Worm (Caenorhabditis elegans) whole organism, mixed stage, embryonic: ENCODE data around the gene T01H3.2.

Experiments used
- hlh-1 ChIP-seq: fragments of 150-350 bp; optimal IDR thresholded peaks from 2 replicates; lab custom pipeline; 2014; ENCODE audit warnings: missing biosample characterization, missing genetic modification reagents, missing genetic modification characterization
- unc-62 ChIP-seq: fragments of 150-350 bp; optimal IDR thresholded peaks from 2 replicates; lab custom pipeline; 2014; ENCODE audit warnings: missing biosample characterization, missing genetic modification reagents, missing genetic modification characterization

ce11 chrII:7895190-7895589 is 17.4 kb upstream of the T01H3.2 start:
- TF ChIP-seq hlh-1 (tag; lab: Kevin White, UChicago) (no peak), unc-62 (GFP tag; lab: Kevin White, UChicago) (peak; percentile 34)
